Worm (Caenorhabditis elegans) whole organism, young adult: ENCODE results near the gene R07B7.8.
A peak's percentile ranks its signal among the peaks of the same experiment; 100 is the strongest.

Source experiments
- D2030.7 ChIP-seq: fragments of 200-800 bp; sonication (Bioruptor generic); IDR thresholded peaks from 2 replicates; pipeline ENCODE4 v1.3.6; 2022; ENCODE audit warnings: missing genetic modification reagents, missing genetic modification characterization, missing compliant biosample characterization
- F39B2.1 ChIP-seq: fragments of 200-800 bp; sonication (Bioruptor generic); IDR thresholded peaks from 2 replicates; pipeline ENCODE4 v1.3.6; 2022; ENCODE audit warnings: missing genetic modification reagents, missing genetic modification characterization, missing compliant biosample characterization
- F49E8.2 ChIP-seq: sonication (generic microtip); optimal IDR thresholded peaks from 3 replicates; lab custom pipeline; 2017; ENCODE audit warnings: missing genetic modification characterization, mild to moderate bottlenecking, missing compliant biosample characterization, antibody characterized with exemption, moderate library complexity; ENCODE audit not compliant: insufficient read depth
- F57C9.4 ChIP-seq: sonication (generic microtip); optimal IDR thresholded peaks from 2 replicates; lab custom pipeline; 2017; ENCODE audit warnings: mild to moderate bottlenecking, missing genetic modification characterization, missing compliant biosample characterization
- Y53G8AR.9 ChIP-seq: fragments of 200-800 bp; sonication (Bioruptor generic); conservative IDR thresholded peaks from 2 replicates; pipeline ENCODE4 v1.3.6; 2022; ENCODE audit warnings: missing genetic modification reagents, missing genetic modification characterization, missing compliant biosample characterization
- Y95B8A.8 ChIP-seq: fragments of 200-800 bp; sonication (Bioruptor generic); IDR thresholded peaks from 2 replicates; pipeline ENCODE4 v1.3.6; 2022; ENCODE audit warnings: missing genetic modification reagents, missing genetic modification characterization, missing compliant biosample characterization
- akir-1 ChIP-seq: fragments of 200-800 bp; sonication (Bioruptor generic); optimal IDR thresholded peaks from 2 replicates; lab custom pipeline; 2018; ENCODE audit warnings: mild to moderate bottlenecking, missing genetic modification characterization, moderate library complexity, missing compliant biosample characterization
- aptf-2 ChIP-seq: fragments of 200-800 bp; sonication (Bioruptor generic); conservative IDR thresholded peaks from 2 replicates; pipeline ENCODE4 v1.3.6; 2022; ENCODE audit warnings: missing genetic modification reagents, missing genetic modification characterization, missing compliant biosample characterization
- atf-7 ChIP-seq: sonication (generic microtip); optimal IDR thresholded peaks from 2 replicates; lab custom pipeline; 2017; ENCODE audit warnings: mild to moderate bottlenecking, missing genetic modification characterization, missing compliant biosample characterization
- ceh-58 ChIP-seq: fragments of 200-800 bp; sonication (Bioruptor generic); IDR thresholded peaks from 2 replicates; pipeline ENCODE4 v1.3.6; 2022; ENCODE audit warnings: missing genetic modification characterization, missing compliant biosample characterization
- ceh-79 ChIP-seq: sonication (generic microtip); optimal IDR thresholded peaks from 2 replicates; lab custom pipeline; 2017; ENCODE audit warnings: mild to moderate bottlenecking, missing genetic modification characterization, missing compliant biosample characterization
- efl-1 ChIP-seq: fragments of 150-350 bp; optimal IDR thresholded peaks from 2 replicates; lab custom pipeline; 2014; ENCODE audit warnings: missing biosample characterization, missing genetic modification reagents, missing genetic modification characterization
- egrh-3 ChIP-seq: fragments of 200-800 bp; sonication (Bioruptor generic); IDR thresholded peaks from 2 replicates; pipeline ENCODE4 v1.3.6; 2022; ENCODE audit warnings: missing genetic modification reagents, missing genetic modification characterization, missing compliant biosample characterization
- ekl-4 ChIP-seq: fragments of 200-800 bp; sonication (Bioruptor generic); IDR thresholded peaks from 2 replicates; pipeline ENCODE4 v1.3.6; 2022; ENCODE audit warnings: missing genetic modification reagents, missing genetic modification characterization, missing compliant biosample characterization
- fkh-3 ChIP-seq: sonication (generic microtip); optimal IDR thresholded peaks from 2 replicates; lab custom pipeline; 2016; ENCODE audit warnings: mild to moderate bottlenecking, missing genetic modification characterization, missing compliant biosample characterization
- hmg-1.2 ChIP-seq: fragments of 200-800 bp; sonication (Bioruptor generic); IDR thresholded peaks from 2 replicates; pipeline ENCODE4 v1.3.6; 2022; ENCODE audit warnings: missing genetic modification reagents, missing genetic modification characterization, missing compliant biosample characterization
- hmg-20 ChIP-seq: fragments of 200-800 bp; sonication (Bioruptor generic); IDR thresholded peaks from 2 replicates; pipeline ENCODE4 v1.3.6; 2022; ENCODE audit warnings: missing genetic modification reagents, missing genetic modification characterization, missing compliant biosample characterization
- hrde-1 ChIP-seq: sonication (generic microtip); optimal IDR thresholded peaks from 2 replicates; lab custom pipeline; 2016; ENCODE audit warnings: missing genetic modification characterization, mild to moderate bottlenecking, missing compliant biosample characterization, moderate library complexity, missing genotype, missing genetic modification reagents, borderline replicate concordance
- lir-1 ChIP-seq: fragments of 200-800 bp; sonication (Bioruptor generic); conservative IDR thresholded peaks from 2 replicates; pipeline ENCODE4 v1.3.6; 2022; ENCODE audit warnings: missing genetic modification reagents, missing genetic modification characterization, missing compliant biosample characterization
- mcd-1 ChIP-seq: fragments of 200-800 bp; sonication (Bioruptor generic); IDR thresholded peaks from 2 replicates; pipeline ENCODE4 v1.3.6; 2022; ENCODE audit warnings: missing genetic modification reagents, missing genetic modification characterization, missing compliant biosample characterization
- nhr-80 ChIP-seq: sonication (generic microtip); optimal IDR thresholded peaks from 2 replicates; lab custom pipeline; 2016; ENCODE audit warnings: missing genetic modification characterization, missing compliant biosample characterization
- rec-8 ChIP-seq, 2 experiments: sonication (generic microtip); optimal IDR thresholded peaks; 2 replicates each; lab custom pipeline; 2016; ENCODE audit warnings: mild to moderate bottlenecking in 2 of 2, missing genetic modification characterization in 2 of 2, missing genetic modification reagents in 2 of 2, missing genotype in 2 of 2, missing biosample characterization in 1 of 2, missing compliant biosample characterization in 1 of 2, moderate library complexity in 1 of 2
- repo-1 ChIP-seq: sonication (generic microtip); optimal IDR thresholded peaks from 2 replicates; lab custom pipeline; 2017; ENCODE audit warnings: mild to moderate bottlenecking, missing genetic modification characterization, missing compliant biosample characterization
- snpc-4 ChIP-seq, 5 experiments: fragments of 150-350 bp in 1 of 5; sonication (generic microtip) in 4 of 5; optimal IDR thresholded peaks; 2 replicates each; lab custom pipeline; 2014 to 2018; ENCODE audit warnings: missing genetic modification characterization in 5 of 5, missing biosample characterization in 3 of 5, antibody characterized with exemption in 2 of 5, mild to moderate bottlenecking in 2 of 5, missing compliant biosample characterization in 2 of 5, missing genotype in 2 of 5, moderate library complexity in 2 of 5, missing genetic modification reagents in 1 of 5
- sptf-2 ChIP-seq: fragments of 200-800 bp; sonication (Bioruptor generic); optimal IDR thresholded peaks from 2 replicates; lab custom pipeline; 2018; ENCODE audit warnings: mild to moderate bottlenecking, missing genetic modification characterization, missing compliant biosample characterization
- zfh-2 ChIP-seq: fragments of 200-800 bp; sonication (Bioruptor generic); conservative IDR thresholded peaks from 2 replicates; pipeline ENCODE4 v1.3.6; 2022; ENCODE audit warnings: missing genetic modification reagents, missing genetic modification characterization, missing compliant biosample characterization
- ztf-18 ChIP-seq: sonication (generic microtip); optimal IDR thresholded peaks from 2 replicates; lab custom pipeline; 2016; ENCODE audit warnings: missing genotype, mild to moderate bottlenecking, missing genetic modification characterization, missing compliant biosample characterization
- ztf-22 ChIP-seq: fragments of 200-800 bp; sonication (Bioruptor generic); optimal IDR thresholded peaks from 2 replicates; lab custom pipeline; 2018; ENCODE audit warnings: mild to moderate bottlenecking, missing genetic modification characterization, moderate library complexity, missing compliant biosample characterization
- ztf-28 ChIP-seq: fragments of 200-800 bp; sonication (Bioruptor generic); IDR thresholded peaks from 2 replicates; pipeline ENCODE4 v1.3.6; 2022; ENCODE audit warnings: missing genetic modification reagents, missing genetic modification characterization, missing compliant biosample characterization
- ztf-3 ChIP-seq: fragments of 200-800 bp; sonication (Bioruptor generic); optimal IDR thresholded peaks from 2 replicates; lab custom pipeline; 2018; ENCODE audit warnings: mild to moderate bottlenecking, missing genetic modification characterization, missing compliant biosample characterization
- ztf-6 ChIP-seq: fragments of 200-800 bp; sonication (Bioruptor generic); IDR thresholded peaks from 2 replicates; pipeline ENCODE4 v1.3.6; 2022; ENCODE audit warnings: missing genetic modification reagents, missing genetic modification characterization, missing compliant biosample characterization

Gene R07B7.8

DNA sequence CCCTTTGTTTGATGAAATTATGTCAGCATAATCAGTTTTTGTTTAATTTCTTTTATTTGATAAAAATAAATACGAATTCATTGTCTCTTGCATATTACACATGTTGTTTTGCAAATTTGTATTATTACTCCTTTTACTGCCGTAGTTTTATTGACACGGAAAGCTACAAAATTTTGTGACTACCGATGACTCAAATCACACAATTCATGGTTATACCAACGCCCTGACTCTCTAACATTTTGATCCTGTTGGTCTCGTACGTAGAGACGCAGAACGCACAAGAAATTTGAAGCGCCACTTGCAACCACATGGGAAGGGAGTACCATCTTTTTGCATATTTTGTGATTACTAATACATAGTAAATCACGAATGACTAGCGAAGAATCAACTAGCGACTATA lies 11.7 kb upstream of the R07B7.8 start, which contains the start of gene nhr-207:
nhr-207 (plus strand) TSS at position 282 of the 400 bp plus-strand sequence.
- no peak for TF ChIP-seq F39B2.1 (GFP tag; lab: Robert Waterston, UW)
- no peak for TF ChIP-seq ztf-22 (GFP tag; lab: Kevin White, UChicago)
- no peak for TF ChIP-seq zfh-2 (GFP tag; lab: Robert Waterston, UW)
- TF ChIP-seq ztf-3 (GFP tag; lab: Kevin White, UChicago) = no peak
- TF ChIP-seq mcd-1 (GFP tag; lab: Robert Waterston, UW) = no peak
- TF ChIP-seq nhr-80 = peak; percentile 39
- no peak for TF ChIP-seq aptf-2 (GFP tag; lab: Robert Waterston, UW)
- no peak for TF ChIP-seq fkh-3 (tag; lab: Kevin White, UChicago)

DNA sequence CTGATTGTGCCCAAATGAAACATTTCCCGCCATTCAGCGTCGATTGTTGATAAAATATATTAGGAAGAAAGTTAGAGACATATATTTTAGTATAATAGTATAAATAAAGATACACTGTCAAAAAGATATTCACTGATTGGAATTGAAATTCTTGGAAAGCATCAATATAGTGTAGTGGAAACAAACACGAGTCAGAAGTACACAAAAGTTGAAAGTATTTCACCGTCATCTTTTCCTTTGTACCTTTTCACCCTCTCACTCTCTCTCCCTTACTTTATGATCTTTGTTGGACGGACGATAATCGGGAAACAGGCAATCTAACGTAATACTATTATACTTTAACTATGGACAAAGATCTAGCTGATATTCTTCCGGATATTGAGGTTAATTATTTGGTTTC lies 9.9 kb upstream of the R07B7.8 start, which contains the start of gene nhr-208:
nhr-208 (plus strand) TSS at position 288 of the 400 bp plus-strand sequence.
- TF ChIP-seq ztf-28 (GFP tag; lab: Robert Waterston, UW) (no peak), sptf-2 (GFP tag; lab: Kevin White, UChicago) (no peak), lir-1 (GFP tag; lab: Robert Waterston, UW) (no peak), ztf-18 (tag; lab: Kevin White, UChicago) (no peak), efl-1 (GFP tag; lab: Kevin White, UChicago) (no peak), hrde-1 (no peak)

DNA sequence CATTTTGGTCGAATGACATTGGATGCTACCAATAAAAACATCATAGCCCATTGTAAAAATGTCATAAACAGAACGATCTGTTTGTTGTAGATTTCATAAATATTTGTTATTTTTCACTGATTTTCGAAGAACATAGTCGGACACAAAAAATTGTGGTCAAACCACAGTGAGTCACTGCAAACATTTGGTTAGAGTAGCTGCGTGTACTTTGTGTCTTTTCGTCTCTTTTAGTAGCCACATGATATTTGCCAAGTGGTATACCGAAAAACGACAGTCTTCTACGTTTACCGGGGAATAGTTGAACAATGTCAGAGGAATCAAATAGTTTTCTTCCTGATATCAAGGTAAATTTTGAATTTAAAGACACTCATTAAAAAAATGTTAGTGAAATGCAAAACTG lies 7.6 kb upstream of the R07B7.8 start, which contains the start of gene nhr-206:
nhr-206 (plus strand) TSS at position 248 of the 400 bp plus-strand sequence.
- TF ChIP-seq D2030.7 (no peak), fkh-3 (tag; lab: Kevin White, UChicago) (no peak), Y95B8A.8 (no peak), ceh-79 (tag; lab: Kevin White, UChicago) (no peak), nhr-80 (peak; percentile 63)

DNA sequence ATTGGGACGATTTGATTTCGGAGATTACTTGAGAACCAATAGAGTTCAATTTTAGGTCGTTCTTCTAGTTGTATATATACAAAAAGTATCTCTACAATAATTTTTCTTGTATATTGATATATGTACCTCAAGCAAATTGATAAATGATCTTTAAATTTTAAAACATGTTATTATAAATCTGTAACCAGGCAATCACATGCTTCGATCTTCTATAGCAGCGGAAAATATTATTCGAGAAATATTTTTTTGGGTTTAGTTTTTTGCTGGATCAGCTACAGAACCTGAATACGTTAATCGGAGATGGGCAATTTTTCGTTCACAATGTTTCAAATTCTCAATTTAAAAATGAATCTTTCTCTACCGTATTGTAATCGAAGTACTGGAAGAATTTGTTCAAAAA lies 4.7 kb upstream of the R07B7.8 start, which contains the start of gene R07B7.12:
R07B7.12 (plus strand) TSS at position 301 of the 400 bp plus-strand sequence.
- TF ChIP-seq rec-8 (tag; optimal IDR thresholded peaks at IDR 0.05; lab: Kevin White, UChicago) = no peak
- TF ChIP-seq, all 124 proteins: peak for 0

DNA sequence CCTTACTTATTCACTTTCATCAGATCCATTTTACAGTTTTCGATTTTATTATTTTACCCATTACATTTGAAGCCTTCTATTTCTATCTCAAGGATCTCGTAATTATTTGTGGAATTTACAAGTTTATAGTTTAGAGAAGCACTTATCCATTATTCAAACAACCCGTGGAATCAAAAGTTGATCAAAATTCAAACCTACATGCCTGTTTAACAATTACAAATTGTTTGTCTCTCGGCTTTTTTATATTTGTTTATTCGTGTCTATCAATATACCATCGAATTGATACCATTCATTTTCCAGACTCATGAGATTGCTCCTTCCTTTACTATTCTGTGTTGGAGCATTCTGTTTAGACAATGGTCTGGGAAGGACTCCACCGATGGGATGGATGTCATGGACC lies 2.8 kb upstream of the R07B7.8 start, which contains the start of gene gana-1:
gana-1 (plus strand) TSS at position 301 of the 400 bp plus-strand sequence.
- TF ChIP-seq ceh-58 = no peak
- TF ChIP-seq lir-1 (GFP tag; lab: Robert Waterston, UW) = no peak
- no peak for TF ChIP-seq F49E8.2 (tag; lab: Kevin White, UChicago)
- TF ChIP-seq repo-1 (tag; lab: Kevin White, UChicago) = no peak
- TF ChIP-seq snpc-4 (GFP tag; optimal IDR thresholded peaks at IDR 0.05; lab: Kevin White, UChicago) = no peak
- TF ChIP-seq snpc-4 (tag; optimal IDR thresholded peaks at IDR 0.05; lab: Kevin White, UChicago) = no peak
- TF ChIP-seq Y53G8AR.9 (GFP tag; lab: Robert Waterston, UW) = no peak
- TF ChIP-seq hmg-1.2 (GFP tag; lab: Robert Waterston, UW) = no peak
- no peak for TF ChIP-seq hmg-20 (GFP tag; lab: Robert Waterston, UW)
- TF ChIP-seq atf-7 (tag; lab: Kevin White, UChicago) = no peak
- TF ChIP-seq F57C9.4 = no peak
- no peak for TF ChIP-seq ekl-4 (GFP tag; lab: Robert Waterston, UW)
- TF ChIP-seq egrh-3 (GFP tag; lab: Robert Waterston, UW) = no peak
- no peak for TF ChIP-seq akir-1 (GFP tag; lab: Kevin White, UChicago)
- TF ChIP-seq ztf-6 (GFP tag; lab: Robert Waterston, UW) = no peak
- no peak for TF ChIP-seq aptf-2 (GFP tag; lab: Robert Waterston, UW)
- TF ChIP-seq, all 124 proteins: peak for 0
